Fruit fly (Drosophila melanogaster) whole organism, embryonic: ENCODE results near the gene CG43446.

ENCODE experiments used
- Asciz ChIP-seq: fragments of 200-800 bp; sonication (Bioruptor generic); optimal IDR thresholded peaks from 2 replicates; lab custom pipeline; 2017; ENCODE audit warnings: missing biosample characterization, mild to moderate bottlenecking, missing genetic modification characterization, missing genetic modification reagents
- BEAF-32 ChIP-seq: fragments of 200-800 bp; sonication (Bioruptor generic); optimal IDR thresholded peaks from 3 replicates; lab custom pipeline; 2017; ENCODE audit warnings: missing biosample characterization, missing genetic modification characterization, mild to moderate bottlenecking, moderate library complexity, missing genetic modification reagents
- Blimp-1 ChIP-seq: fragments of 200-800 bp; sonication (Bioruptor generic); optimal IDR thresholded peaks from 3 replicates; lab custom pipeline; 2018; ENCODE audit warnings: missing biosample characterization, missing genetic modification characterization, mild to moderate bottlenecking, moderate library complexity, missing genetic modification reagents
- C15 ChIP-seq: fragments of 200-800 bp; sonication (Bioruptor generic); IDR thresholded peaks from 3 replicates; pipeline ENCODE4 v1.3.6; 2022; ENCODE audit warnings: missing biosample characterization, missing genetic modification characterization
- CG11456 ChIP-seq: fragments of 200-800 bp; sonication (Bioruptor generic); IDR thresholded peaks from 3 replicates; pipeline ENCODE4 v1.3.6; 2022; ENCODE audit warnings: missing biosample characterization, missing genetic modification characterization
- CG12071 ChIP-seq: fragments of 200-800 bp; sonication (Bioruptor generic); optimal IDR thresholded peaks from 3 replicates; lab custom pipeline; 2018; ENCODE audit warnings: missing biosample characterization, mild to moderate bottlenecking, missing genetic modification characterization
- CG12219 ChIP-seq: fragments of 200-800 bp; sonication (Bioruptor generic); optimal IDR thresholded peaks from 3 replicates; lab custom pipeline; 2018; ENCODE audit warnings: missing biosample characterization, mild to moderate bottlenecking, missing genetic modification characterization
- CG13123 ChIP-seq: fragments of 200-800 bp; sonication (Bioruptor generic); optimal IDR thresholded peaks from 2 replicates; lab custom pipeline; 2016; ENCODE audit warnings: missing biosample characterization, missing genetic modification characterization
- CG14860 ChIP-seq: fragments of 200-800 bp; sonication (Bioruptor generic); IDR thresholded peaks from 3 replicates; pipeline ENCODE4 v1.3.6; 2022; ENCODE audit warnings: missing biosample characterization, missing genetic modification characterization; ENCODE audit not compliant: partially characterized antibody
- CG17361 ChIP-seq: fragments of 200-800 bp; sonication (Bioruptor generic); IDR thresholded peaks from 3 replicates; pipeline ENCODE4 v1.3.6; 2022; ENCODE audit warnings: missing biosample characterization, missing genetic modification characterization
- CG18619 ChIP-seq: fragments of 200-800 bp; sonication (Bioruptor generic); optimal IDR thresholded peaks from 3 replicates; lab custom pipeline; 2017; ENCODE audit warnings: missing biosample characterization, mild to moderate bottlenecking, missing genetic modification characterization
- CG2678 ChIP-seq: fragments of 200-800 bp; sonication (Bioruptor generic); optimal IDR thresholded peaks from 3 replicates; lab custom pipeline; 2019; ENCODE audit warnings: missing biosample characterization, mild to moderate bottlenecking, missing genetic modification characterization, moderate library complexity
- CG2712 ChIP-seq: fragments of 200-800 bp; optimal IDR thresholded peaks from 3 replicates; lab custom pipeline; 2019; ENCODE audit warnings: missing biosample characterization, mild to moderate bottlenecking, missing genetic modification characterization, moderate library complexity
- CG30403 ChIP-seq: fragments of 200-800 bp; sonication (Bioruptor generic); optimal IDR thresholded peaks from 3 replicates; lab custom pipeline; 2016; ENCODE audit warnings: missing biosample characterization, missing genetic modification characterization
- CG32767 ChIP-seq: fragments of 200-800 bp; sonication (Bioruptor generic); IDR thresholded peaks from 2 replicates; pipeline ENCODE4 v1.3.6; 2022; ENCODE audit warnings: missing biosample characterization, missing genetic modification characterization
- CG4328 ChIP-seq: fragments of 200-800 bp; sonication (Bioruptor generic); optimal IDR thresholded peaks from 3 replicates; lab custom pipeline; 2017; ENCODE audit warnings: missing biosample characterization, missing genetic modification reagents, missing genetic modification characterization
- CG4404 ChIP-seq: fragments of 200-800 bp; sonication (Bioruptor generic); IDR thresholded peaks from 2 replicates; pipeline ENCODE4 v1.3.6; 2022; ENCODE audit warnings: missing biosample characterization, missing genetic modification characterization
- CG5953 ChIP-seq: fragments of 200-800 bp; sonication (Bioruptor generic); IDR thresholded peaks from 2 replicates; pipeline ENCODE4 v1.3.6; 2022; ENCODE audit warnings: missing biosample characterization, missing genetic modification characterization
- CG6272 ChIP-seq: fragments of 200-800 bp; sonication (Bioruptor generic); IDR thresholded peaks from 2 replicates; pipeline ENCODE4 v1.3.6; 2022; ENCODE audit warnings: missing biosample characterization, missing genetic modification characterization
- CG9609 ChIP-seq: fragments of 200-800 bp; sonication (Bioruptor generic); optimal IDR thresholded peaks from 3 replicates; lab custom pipeline; 2016; ENCODE audit warnings: missing biosample characterization, missing genetic modification characterization
- Eip74EF ChIP-seq, 2 experiments: fragments of 200-800 bp in 1 of 2; fragments of >200 bp in 1 of 2; sonication (Bioruptor generic) in 1 of 2; optimal IDR thresholded peaks; 2 replicates each; lab custom pipeline; 2017 to 2019; ENCODE audit warnings: missing biosample characterization in 2 of 2, missing genetic modification characterization in 2 of 2, mild to moderate bottlenecking in 1 of 2, moderate library complexity in 1 of 2
- HLHmδ ChIP-seq: fragments of 200-800 bp; sonication (Bioruptor generic); optimal IDR thresholded peaks from 2 replicates; lab custom pipeline; 2018; ENCODE audit warnings: missing biosample characterization, mild to moderate bottlenecking, missing genetic modification characterization, moderate library complexity
- Hey ChIP-seq: fragments of 200-800 bp; sonication (Bioruptor generic); optimal IDR thresholded peaks from 3 replicates; lab custom pipeline; 2018; ENCODE audit warnings: missing biosample characterization, mild to moderate bottlenecking, missing genetic modification characterization
- Optix ChIP-seq: fragments of 200-800 bp; sonication (Bioruptor generic); IDR thresholded peaks from 3 replicates; pipeline ENCODE4 v1.3.6; 2022; ENCODE audit warnings: missing biosample characterization, missing genetic modification characterization
- Sin3A ChIP-seq: fragments of >200 bp; optimal IDR thresholded peaks from 2 replicates; lab custom pipeline; 2018
- Spps ChIP-seq: fragments of 200-800 bp; sonication (Bioruptor generic); optimal IDR thresholded peaks from 2 replicates; lab custom pipeline; 2018; ENCODE audit warnings: missing biosample characterization, mild to moderate bottlenecking, missing genetic modification characterization
- Ssrp ChIP-seq: fragments of 200-800 bp; sonication (Bioruptor generic); optimal IDR thresholded peaks from 2 replicates; lab custom pipeline; 2018; ENCODE audit warnings: missing biosample characterization, mild to moderate bottlenecking, missing genetic modification characterization, moderate library complexity
- ase ChIP-seq: fragments of 200-800 bp; sonication (Bioruptor generic); IDR thresholded peaks from 3 replicates; pipeline ENCODE4 v1.3.6; 2022; ENCODE audit warnings: missing biosample characterization, missing genetic modification characterization
- bbx ChIP-seq: fragments of 200-800 bp; sonication (Bioruptor generic); IDR thresholded peaks from 2 replicates; pipeline ENCODE4 v1.3.6; 2022; ENCODE audit warnings: missing biosample characterization, missing genetic modification characterization; ENCODE audit not compliant: partially characterized antibody
- bsh ChIP-seq, 2 experiments: fragments of 200-800 bp; sonication (Bioruptor generic); optimal IDR thresholded peaks; 2 replicates each; lab custom pipeline; 2017 to 2018; ENCODE audit warnings: mild to moderate bottlenecking in 2 of 2, missing biosample characterization in 2 of 2, missing genetic modification characterization in 2 of 2, moderate library complexity in 1 of 2
- chn ChIP-seq: fragments of 200-800 bp; sonication (Bioruptor generic); optimal IDR thresholded peaks from 2 replicates; lab custom pipeline; 2016; ENCODE audit warnings: missing biosample characterization, missing genetic modification characterization
- dan ChIP-seq: fragments of 200-800 bp; sonication (Bioruptor generic); IDR thresholded peaks from 2 replicates; pipeline ENCODE4 v1.3.6; 2022; ENCODE audit warnings: missing biosample characterization, missing genetic modification characterization
- ewg ChIP-seq: fragments of 200-800 bp; sonication (Bioruptor generic); optimal IDR thresholded peaks from 3 replicates; lab custom pipeline; 2017; ENCODE audit warnings: mild to moderate bottlenecking, missing biosample characterization, missing genetic modification reagents, missing genetic modification characterization
- gcm ChIP-seq: fragments of 200-800 bp; sonication (Bioruptor generic); optimal IDR thresholded peaks from 2 replicates; lab custom pipeline; 2019; ENCODE audit warnings: missing biosample characterization, mild to moderate bottlenecking, missing genetic modification characterization, moderate library complexity
- grn ChIP-seq: fragments of 200-800 bp; sonication (Bioruptor generic); optimal IDR thresholded peaks from 3 replicates; lab custom pipeline; 2017; ENCODE audit warnings: missing biosample characterization, missing genetic modification characterization
- nmo ChIP-seq: fragments of 200-800 bp; sonication (Bioruptor generic); optimal IDR thresholded peaks from 2 replicates; lab custom pipeline; 2018; ENCODE audit warnings: missing biosample characterization, mild to moderate bottlenecking, missing genetic modification characterization, moderate library complexity
- oc ChIP-seq: fragments of 200-800 bp; sonication (Bioruptor generic); optimal IDR thresholded peaks from 2 replicates; lab custom pipeline; 2018; ENCODE audit warnings: missing biosample characterization, mild to moderate bottlenecking, missing genetic modification characterization, moderate library complexity
- odd ChIP-seq: fragments of 200-800 bp; sonication (Bioruptor generic); optimal IDR thresholded peaks from 2 replicates; lab custom pipeline; 2017; ENCODE audit warnings: missing biosample characterization, mild to moderate bottlenecking, missing genetic modification characterization
- pb ChIP-seq: fragments of 200-800 bp; sonication (Bioruptor generic); optimal IDR thresholded peaks from 3 replicates; lab custom pipeline; 2016; ENCODE audit warnings: missing biosample characterization, missing genetic modification characterization
- slou ChIP-seq: fragments of 200-800 bp; sonication (Bioruptor generic); optimal IDR thresholded peaks from 3 replicates; lab custom pipeline; 2016; ENCODE audit warnings: missing biosample characterization, missing genetic modification characterization
- ssp ChIP-seq: fragments of 200-800 bp; sonication (Bioruptor generic); IDR thresholded peaks from 2 replicates; pipeline ENCODE4 v1.3.6; 2022; ENCODE audit warnings: missing biosample characterization, missing genetic modification characterization
- sug ChIP-seq: fragments of 200-800 bp; optimal IDR thresholded peaks from 2 replicates; lab custom pipeline; 2019; ENCODE audit warnings: missing biosample characterization, mild to moderate bottlenecking, missing genetic modification characterization, moderate library complexity
- trem ChIP-seq: fragments of 200-800 bp; optimal IDR thresholded peaks from 3 replicates; lab custom pipeline; 2019; ENCODE audit warnings: missing biosample characterization, mild to moderate bottlenecking, missing genetic modification characterization, moderate library complexity
- unc-4 ChIP-seq: fragments of 200-800 bp; sonication (Bioruptor generic); IDR thresholded peaks from 2 replicates; pipeline ENCODE4 v1.3.6; 2022; ENCODE audit warnings: missing biosample characterization, missing genetic modification characterization; ENCODE audit not compliant: partially characterized antibody
- z ChIP-seq: fragments of 200-800 bp; sonication (Bioruptor generic); IDR thresholded peaks from 3 replicates; pipeline ENCODE4 v1.3.6; 2022; ENCODE audit warnings: missing biosample characterization, missing genetic modification characterization
- zfh1 ChIP-seq: fragments of 200-800 bp; sonication (Bioruptor generic); IDR thresholded peaks from 3 replicates; pipeline ENCODE4 v1.3.6; 2022; ENCODE audit warnings: missing biosample characterization, missing genetic modification characterization
- zfh2 ChIP-seq: fragments of 200-800 bp; sonication (Bioruptor generic); optimal IDR thresholded peaks from 2 replicates; lab custom pipeline; 2016; ENCODE audit warnings: missing biosample characterization, missing genetic modification characterization

CG43446 gene

dm6 chr3R:20956875-20957874, 30.6 kb downstream of the CG43446 start (continued):
- peak; percentile 89 for TF ChIP-seq zfh2
- no peak for TF ChIP-seq Sin3A (lab: Kevin White, UChicago)
- TF ChIP-seq ewg (GFP tag; lab: Kevin White, UChicago): peak; percentile 60
- peak; percentile 9 for TF ChIP-seq CG12219 (GFP tag; lab: Kevin White, UChicago)
- peak; percentile 61 for TF ChIP-seq CG13123 (GFP tag; lab: Kevin White, UChicago)
- TF ChIP-seq sug (tag; lab: Kevin White, UChicago): peak; percentile 87
- no peak for TF ChIP-seq BEAF-32
- peak; percentile 97 for TF ChIP-seq CG2678 (tag; lab: Kevin White, UChicago)
- peak; percentile 75 for TF ChIP-seq slou
- peak; percentile 32; the same call in 1 of the 2 replicates for TF ChIP-seq ssp (GFP tag; lab: Robert Waterston, UW)
- peak; percentile 85 for TF ChIP-seq CG2712
- peak; percentile 90 for TF ChIP-seq nmo (GFP tag; lab: Kevin White, UChicago)
- TF ChIP-seq CG30403 (GFP tag; lab: Kevin White, UChicago): peak; percentile 96
- TF ChIP-seq unc-4: no peak
- TF ChIP-seq CG14860 (GFP tag; lab: Robert Waterston, UW): no peak
- peak; percentile 60 for TF ChIP-seq pb (GFP tag; lab: Kevin White, UChicago)
- TF ChIP-seq ase (GFP tag; lab: Robert Waterston, UW): 0 out of 3 replicates have a peak, but pooled peaks have one; percentile 20
- no peak; the same call in 2 of the 3 replicates for TF ChIP-seq zfh1 (GFP tag; lab: Robert Waterston, UW)
- TF ChIP-seq z (GFP tag; lab: Robert Waterston, UW): no peak
- peak; percentile 84 for TF ChIP-seq Blimp-1 (GFP tag; lab: Kevin White, UChicago)
- peak; percentile 95 for TF ChIP-seq CG18619 (GFP tag; lab: Kevin White, UChicago)
- TF ChIP-seq CG4328 (GFP tag; lab: Kevin White, UChicago): peak; percentile 92
- no peak for TF ChIP-seq CG4404 (GFP tag; lab: Robert Waterston, UW)
- TF ChIP-seq Hey: no peak
- peak; percentile 99 for TF ChIP-seq CG17361
- peak; percentile 11 for TF ChIP-seq Spps (tag; lab: Kevin White, UChicago)
- TF ChIP-seq Ssrp (tag; lab: Kevin White, UChicago): peak; percentile 86
- peak; percentile 76 for TF ChIP-seq Asciz (GFP tag; lab: Kevin White, UChicago)
- TF ChIP-seq chn (GFP tag; lab: Kevin White, UChicago): peak; percentile 61
- TF ChIP-seq C15 (GFP tag; lab: Robert Waterston, UW): 0 out of 3 replicates have a peak, but pooled peaks have one; percentile 19
- no peak for TF ChIP-seq CG12071 (GFP tag; lab: Kevin White, UChicago)
- no peak for TF ChIP-seq CG5953 (GFP tag; lab: Robert Waterston, UW)
- TF ChIP-seq CG6272 (GFP tag; lab: Robert Waterston, UW): peak; percentile 50; the same call in 1 of the 2 replicates
- 0 out of 3 replicates have a peak, but pooled peaks have one; percentile 20 for TF ChIP-seq CG11456
- TF ChIP-seq Eip74EF (GFP tag; optimal IDR thresholded peaks at IDR 0.05; lab: Kevin White, UChicago): peak in 1 of 2 experiments; percentile 72
- peak; percentile 48 for TF ChIP-seq oc (tag; lab: Kevin White, UChicago)
- no peak; the same call in 2 of the 3 replicates for TF ChIP-seq Optix
- TF ChIP-seq CG9609 (GFP tag; lab: Kevin White, UChicago): peak; percentile 71
- peak; percentile 54; the same call in 1 of the 2 replicates for TF ChIP-seq bbx
- peak; percentile 70 for TF ChIP-seq gcm
- TF ChIP-seq HLHmδ (GFP tag; lab: Kevin White, UChicago): no peak
- TF ChIP-seq CG32767 (GFP tag; lab: Robert Waterston, UW): no peak
- no peak for TF ChIP-seq grn (GFP tag; lab: Kevin White, UChicago)
- TF ChIP-seq dan (GFP tag; lab: Robert Waterston, UW): no peak
- peak in 1 of 2 experiments; percentile 70 for TF ChIP-seq bsh (GFP tag; optimal IDR thresholded peaks at IDR 0.05; lab: Kevin White, UChicago)
- peak; percentile 40 for TF ChIP-seq trem (tag; lab: Kevin White, UChicago)
- TF ChIP-seq odd (GFP tag; lab: Kevin White, UChicago): peak; percentile 90
